Worm (Caenorhabditis elegans): ENCODE results near the gene hda-2.

Gene hda-2

DNA sequence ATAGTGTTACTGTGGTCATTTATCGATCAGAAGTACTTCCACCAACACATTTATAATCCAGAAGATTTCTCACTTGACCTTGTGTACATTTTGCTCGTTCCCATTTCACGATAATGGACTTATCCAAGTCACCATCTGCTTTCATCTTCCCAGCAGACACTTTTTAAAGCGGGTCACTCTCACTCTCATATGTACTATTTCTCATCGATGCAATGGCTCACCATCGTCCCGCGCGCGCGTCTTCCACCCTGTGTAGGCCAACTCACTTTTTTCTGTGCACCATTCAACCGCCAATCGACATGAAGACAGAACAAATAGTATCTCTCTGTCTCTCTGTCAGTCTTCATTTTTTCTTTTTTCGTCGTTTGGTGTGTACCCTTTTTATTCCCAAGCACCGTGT is 29.8 kb upstream of the hda-2 start:
- TF ChIP-seq madf-8 (GFP tag; conservative IDR thresholded peaks at IDR 0.05) (peak; percentile 24; the same call in 1 of the 2 replicates), rcor-1 (GFP tag; IDR thresholded peaks at IDR 0.05) (no peak), aptf-2 (GFP tag; conservative IDR thresholded peaks at IDR 0.05) (peak; percentile 83; the same call in 1 of the 2 replicates), efl-1 (GFP tag; optimal IDR thresholded peaks at IDR 0.05) (peak; percentile 71), pha-4 (tag; optimal IDR thresholded peaks at IDR 0.05) (no peak), dpl-1 (GFP tag; optimal IDR thresholded peaks at IDR 0.05) (peak; percentile 2)

DNA sequence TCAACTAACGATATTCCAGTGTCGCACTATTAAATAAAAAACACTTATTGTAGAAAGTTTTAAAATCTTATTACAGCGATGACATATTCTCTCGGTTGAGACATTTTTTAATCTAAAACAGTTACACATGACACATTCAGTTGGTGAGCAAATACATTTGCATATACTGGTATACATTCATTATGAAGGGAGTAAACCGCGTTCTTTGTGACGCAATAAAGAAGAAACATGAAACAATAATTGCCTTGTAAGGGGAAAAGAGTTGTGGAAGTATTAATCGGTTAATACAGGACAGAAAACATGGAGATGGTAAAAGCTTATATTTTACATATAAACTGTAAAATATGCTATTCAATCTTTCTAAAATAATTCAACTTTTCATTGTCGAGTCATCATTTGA is 29.0 kb upstream of the hda-2 start:
- TF ChIP-seq madf-6 (GFP tag; IDR thresholded peaks at IDR 0.05) (no peak), attf-6 (GFP tag; IDR thresholded peaks at IDR 0.05) (no peak)

DNA sequence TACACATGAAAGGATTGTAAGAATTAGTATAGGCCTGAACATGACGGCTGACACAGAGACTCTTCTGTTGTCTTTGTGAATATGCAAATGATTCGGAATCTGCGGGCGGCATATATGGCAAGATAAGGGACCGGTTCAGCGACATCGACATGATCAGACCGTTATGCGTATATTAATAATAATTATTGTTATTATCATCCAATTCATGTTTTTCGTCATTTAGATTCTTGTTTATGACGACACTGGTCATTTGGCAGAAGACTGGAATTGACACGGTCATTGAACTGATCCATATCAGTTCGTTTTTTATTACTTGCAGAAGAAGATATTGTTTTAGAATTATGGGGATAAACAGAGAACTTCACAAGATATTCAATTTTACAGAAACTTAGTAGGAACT is 28.1 kb upstream of the hda-2 start, which contains the start of gene mtre-1:
mtre-1 (minus strand) TSS at position 101 of the 400 bp plus-strand sequence.
- TF ChIP-seq mxl-1 (tag; optimal IDR thresholded peaks at IDR 0.05) (no peak), F57A8.1 (GFP tag; optimal IDR thresholded peaks at IDR 0.05) (no peak), aptf-2 (GFP tag; conservative IDR thresholded peaks at IDR 0.05) (no peak), efl-1 (GFP tag; optimal IDR thresholded peaks at IDR 0.05) (no peak), ztf-28 (GFP tag; IDR thresholded peaks at IDR 0.05) (no peak), mcd-1 (GFP tag; IDR thresholded peaks at IDR 0.05) (no peak)

DNA sequence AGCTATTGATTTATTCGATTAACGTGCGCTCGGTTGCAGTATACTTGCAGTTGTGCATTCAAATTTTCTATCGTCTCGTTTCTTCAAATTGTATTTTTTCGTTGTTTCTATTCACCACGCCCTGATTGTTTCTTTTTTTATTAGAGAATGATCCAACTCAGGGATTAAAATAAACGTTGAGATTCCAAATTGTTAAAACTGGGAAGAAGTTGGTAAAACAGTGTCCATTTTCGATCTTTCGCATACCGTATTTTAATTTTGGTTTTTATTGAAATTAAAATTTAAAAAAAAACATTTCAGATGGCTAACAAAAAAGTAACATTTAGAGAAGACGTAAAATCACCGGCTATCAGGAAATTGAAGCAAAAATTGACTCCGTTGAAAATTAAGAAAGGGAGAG is 24.9 kb upstream of the hda-2 start, which contains the start of gene apn-1:
apn-1 (plus strand) TSS at position 301 of the 400 bp plus-strand sequence.
- TF ChIP-seq lsy-27 (tag; optimal IDR thresholded peaks at IDR 0.05; ENCODE audit: borderline replicate concordance, insufficient read depth) (no peak), ama-1 (optimal IDR thresholded peaks at IDR 0.05) (no peak), ama-1 (GFP tag; optimal IDR thresholded peaks at IDR 0.05) (peak in 1 of 2 experiments; percentile 13)

DNA sequence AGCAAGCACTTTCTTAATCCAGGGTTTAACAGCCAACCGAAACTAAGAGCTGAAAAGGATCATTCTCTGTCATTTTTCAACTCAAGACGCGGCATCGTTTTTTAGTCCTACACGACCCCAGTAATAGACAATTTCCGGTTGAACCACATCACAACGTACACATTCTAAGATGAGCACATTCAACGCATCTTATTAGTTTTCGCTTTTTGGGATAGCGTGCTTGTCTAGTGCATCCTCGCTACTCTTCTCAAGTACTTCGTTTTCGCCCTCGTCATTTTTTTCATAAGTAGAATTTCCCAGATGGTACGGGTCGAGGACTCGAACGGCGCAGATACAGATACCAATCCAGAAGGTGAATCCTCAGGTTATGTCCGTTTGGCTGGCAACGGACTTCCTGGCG is 19.9 kb upstream of the hda-2 start, which contains the start of gene T05H10.1:
T05H10.1 (plus strand) TSS at position 301 of the 400 bp plus-strand sequence.
- TF ChIP-seq ets-4 (GFP tag; optimal IDR thresholded peaks at IDR 0.05) (no peak), zim-3 (tag; optimal IDR thresholded peaks at IDR 0.05) (no peak), zfh-2 (GFP tag; conservative IDR thresholded peaks at IDR 0.05) (0 out of 2 replicates have a peak, but pooled peaks have one; percentile 32), ama-1 (optimal IDR thresholded peaks at IDR 0.05) (no peak), ama-1 (GFP tag; optimal IDR thresholded peaks at IDR 0.05) (no peak), xnd-1 (tag; optimal IDR thresholded peaks at IDR 0.05) (no peak), ztf-3 (GFP tag; optimal IDR thresholded peaks at IDR 0.05) (no peak), ekl-4 (GFP tag; IDR thresholded peaks at IDR 0.05) (no peak), dpff-1 (tag; optimal IDR thresholded peaks at IDR 0.05) (no peak)

DNA sequence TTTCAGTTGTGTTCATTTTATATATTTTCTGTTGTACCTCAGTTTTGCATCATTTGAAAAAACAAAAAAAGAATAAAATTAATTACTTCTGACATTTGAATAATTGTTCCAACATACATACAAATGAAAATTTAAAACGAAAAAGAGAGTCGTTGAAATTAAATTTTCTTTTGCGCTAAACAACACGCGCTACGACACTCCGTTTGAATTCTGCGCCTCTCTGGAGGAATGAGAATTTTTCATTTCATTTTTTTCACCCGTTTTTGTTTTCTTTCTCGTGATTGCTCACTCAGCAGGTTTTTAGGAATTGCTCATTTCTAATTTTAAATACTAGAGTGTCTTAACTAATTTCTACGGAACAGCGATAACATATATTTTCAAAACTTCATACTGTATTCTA is 19.3 kb upstream of the hda-2 start:
- TF ChIP-seq let-526 (GFP tag; IDR thresholded peaks at IDR 0.05) (no peak), hmg-1.2 (GFP tag; IDR thresholded peaks at IDR 0.05) (peak; percentile 18; the same call in 1 of the 2 replicates), cebp-1 (GFP tag; IDR thresholded peaks at IDR 0.05) (no peak), cebp-1 (tag; optimal IDR thresholded peaks at IDR 0.05) (peak; percentile 16), attf-5 (GFP tag; optimal IDR thresholded peaks at IDR 0.05) (peak; percentile 54), Y95B8A.8 (GFP tag; IDR thresholded peaks at IDR 0.05) (no peak), attf-3 (GFP tag; conservative IDR thresholded peaks at IDR 0.05) (peak; percentile 95), nhr-80 (tag; optimal IDR thresholded peaks at IDR 0.05) (no peak)

All from whole organism, young adult.